Worm (Caenorhabditis elegans) whole organism, L4 larva: ENCODE data around the gene F56D5.2.

Experiments used
- F26F4.8 ChIP-seq: fragments of 200-800 bp; sonication (Bioruptor generic); conservative IDR thresholded peaks from 2 replicates; pipeline ENCODE4 v1.3.6; 2022; ENCODE audit warnings: missing genetic modification characterization, missing compliant biosample characterization
- Y48G9A.11 ChIP-seq: fragments of 200-800 bp; sonication (Bioruptor generic); IDR thresholded peaks from 2 replicates; pipeline ENCODE4 v1.3.6; 2022; ENCODE audit warnings: missing genetic modification reagents, missing genetic modification characterization, missing compliant biosample characterization
- Y75B8A.6 ChIP-seq: fragments of 200-800 bp; sonication (Bioruptor generic); IDR thresholded peaks from 2 replicates; pipeline ENCODE4 v1.3.6; 2022; ENCODE audit warnings: missing genetic modification reagents, missing genetic modification characterization, missing compliant biosample characterization
- ZK337.2 ChIP-seq: fragments of 200-800 bp; sonication (Bioruptor generic); IDR thresholded peaks from 2 replicates; pipeline ENCODE4 v1.3.6; 2022; ENCODE audit warnings: missing genetic modification reagents, missing genetic modification characterization, missing compliant biosample characterization
- ama-1 ChIP-seq: fragments of 150-350 bp; optimal IDR thresholded peaks from 2 replicates; lab custom pipeline; 2014; ENCODE audit warnings: inconsistent platforms, mixed read lengths
- arid-1 ChIP-seq: fragments of 200-800 bp; sonication (Bioruptor generic); conservative IDR thresholded peaks from 2 replicates; pipeline ENCODE4 v1.3.6; 2022; ENCODE audit warnings: missing genetic modification reagents, missing genetic modification characterization, missing compliant biosample characterization
- attf-4 ChIP-seq: sonication (generic microtip); optimal IDR thresholded peaks from 3 replicates; lab custom pipeline; 2017; ENCODE audit warnings: missing biosample characterization, missing genetic modification characterization
- ceh-20 ChIP-seq: fragments of 200-800 bp; sonication (Bioruptor generic); IDR thresholded peaks from 2 replicates; pipeline ENCODE4 v1.3.6; 2022; ENCODE audit warnings: missing genetic modification reagents, missing genetic modification characterization, missing compliant biosample characterization
- ceh-28 ChIP-seq: fragments of 150-350 bp; optimal IDR thresholded peaks from 2 replicates; lab custom pipeline; 2014; ENCODE audit warnings: missing biosample characterization, missing genetic modification reagents, missing genetic modification characterization
- ceh-32 ChIP-seq: sonication (generic microtip); optimal IDR thresholded peaks from 2 replicates; lab custom pipeline; 2016; ENCODE audit warnings: mild to moderate bottlenecking, missing genetic modification characterization, missing compliant biosample characterization; ENCODE audit not compliant: poor library complexity
- ceh-44 ChIP-seq: fragments of 200-800 bp; sonication (Bioruptor generic); IDR thresholded peaks from 2 replicates; pipeline ENCODE4 v1.3.6; 2022; ENCODE audit warnings: missing genetic modification reagents, missing genetic modification characterization, missing compliant biosample characterization
- ceh-62 ChIP-seq: sonication (generic microtip); optimal IDR thresholded peaks from 2 replicates; lab custom pipeline; 2017; ENCODE audit warnings: missing biosample characterization, missing genetic modification characterization
- ceh-82 ChIP-seq: sonication (generic microtip); optimal IDR thresholded peaks from 2 replicates; lab custom pipeline; 2017; ENCODE audit warnings: missing biosample characterization, missing genetic modification characterization
- ctbp-1 ChIP-seq: fragments of 200-800 bp; sonication (Bioruptor generic); IDR thresholded peaks from 2 replicates; pipeline ENCODE4 v1.3.6; 2022; ENCODE audit warnings: missing genetic modification reagents, missing genetic modification characterization, missing compliant biosample characterization
- daf-8 ChIP-seq: fragments of 200-800 bp; sonication (Bioruptor generic); IDR thresholded peaks from 2 replicates; pipeline ENCODE4 v1.3.6; 2022; ENCODE audit warnings: missing genetic modification characterization, missing compliant biosample characterization
- dve-1 ChIP-seq: sonication (generic microtip); optimal IDR thresholded peaks from 2 replicates; lab custom pipeline; 2017; ENCODE audit warnings: antibody characterized with exemption, mild to moderate bottlenecking, missing genetic modification characterization, missing compliant biosample characterization; ENCODE audit not compliant: insufficient read depth
- egl-27 ChIP-seq: sonication (generic microtip); optimal IDR thresholded peaks from 3 replicates; lab custom pipeline; 2017; ENCODE audit warnings: missing biosample characterization, missing genetic modification reagents, missing genetic modification characterization
- egl-43 ChIP-seq: fragments of 200-800 bp; sonication (Bioruptor generic); IDR thresholded peaks from 2 replicates; pipeline ENCODE4 v1.3.6; 2022; ENCODE audit warnings: missing genetic modification reagents, missing genetic modification characterization, missing compliant biosample characterization
- fkh-10 ChIP-seq: fragments of 150-350 bp; optimal IDR thresholded peaks from 2 replicates; lab custom pipeline; 2014; ENCODE audit warnings: missing biosample characterization, missing genetic modification reagents, missing genetic modification characterization
- fos-1 ChIP-seq: fragments of 150-350 bp; optimal IDR thresholded peaks from 2 replicates; lab custom pipeline; 2014; ENCODE audit warnings: missing biosample characterization, missing genetic modification characterization
- hlh-11 ChIP-seq: fragments of 200-800 bp; sonication (Bioruptor generic); optimal IDR thresholded peaks from 2 replicates; lab custom pipeline; 2018; ENCODE audit warnings: mild to moderate bottlenecking, missing genetic modification characterization, missing compliant biosample characterization
- hlh-30 ChIP-seq: sonication (generic microtip); optimal IDR thresholded peaks from 2 replicates; lab custom pipeline; 2017; ENCODE audit warnings: antibody characterized with exemption, mild to moderate bottlenecking, missing genetic modification characterization, missing compliant biosample characterization; ENCODE audit not compliant: insufficient read depth
- jun-1 ChIP-seq: fragments of 150-350 bp; optimal IDR thresholded peaks from 2 replicates; lab custom pipeline; 2014; ENCODE audit warnings: missing biosample characterization, missing genetic modification reagents, missing genetic modification characterization
- lim-7 ChIP-seq: fragments of 200-800 bp; sonication (Bioruptor generic); IDR thresholded peaks from 2 replicates; pipeline ENCODE4 v1.3.6; 2022; ENCODE audit warnings: missing genetic modification characterization, missing compliant biosample characterization
- lin-29 ChIP-seq: fragments of 200-800 bp; sonication (Bioruptor generic); IDR thresholded peaks from 2 replicates; pipeline ENCODE4 v1.3.6; 2022; ENCODE audit warnings: missing genetic modification reagents, missing genetic modification characterization, missing compliant biosample characterization
- mdt-29 ChIP-seq: fragments of 200-800 bp; sonication (Bioruptor generic); IDR thresholded peaks from 2 replicates; pipeline ENCODE4 v1.3.6; 2022; ENCODE audit warnings: missing genetic modification reagents, missing genetic modification characterization, missing compliant biosample characterization
- mep-1 ChIP-seq: fragments of 150-350 bp; sonication (generic microtip); optimal IDR thresholded peaks from 3 replicates; lab custom pipeline; 2014; ENCODE audit warnings: missing biosample characterization, missing genetic modification characterization
- mxl-2 ChIP-seq: fragments of 200-800 bp; sonication (Bioruptor generic); conservative IDR thresholded peaks from 2 replicates; pipeline ENCODE4 v1.3.6; 2022; ENCODE audit warnings: missing genetic modification reagents, missing genetic modification characterization, missing compliant biosample characterization
- mxl-3 ChIP-seq: fragments of 200-800 bp; sonication (Bioruptor generic); optimal IDR thresholded peaks from 2 replicates; lab custom pipeline; 2018; ENCODE audit warnings: mild to moderate bottlenecking, missing genetic modification characterization, missing compliant biosample characterization
- nhr-10 ChIP-seq: fragments of 150-350 bp; optimal IDR thresholded peaks from 2 replicates; lab custom pipeline; 2014; ENCODE audit warnings: missing biosample characterization, missing genetic modification characterization
- nhr-11 ChIP-seq: fragments of 150-350 bp; optimal IDR thresholded peaks from 2 replicates; lab custom pipeline; 2014; ENCODE audit warnings: missing biosample characterization, missing genetic modification characterization
- nhr-237 ChIP-seq: sonication (generic microtip); optimal IDR thresholded peaks from 2 replicates; lab custom pipeline; 2017; ENCODE audit warnings: missing biosample characterization, missing genetic modification characterization
- nhr-28 ChIP-seq: fragments of 150-350 bp; optimal IDR thresholded peaks from 2 replicates; lab custom pipeline; 2014; ENCODE audit warnings: missing biosample characterization, missing genetic modification characterization
- nhr-6 ChIP-seq: fragments of 150-350 bp; optimal IDR thresholded peaks from 2 replicates; lab custom pipeline; 2014; ENCODE audit warnings: missing biosample characterization, missing genetic modification characterization
- nhr-76 ChIP-seq: fragments of 150-350 bp; optimal IDR thresholded peaks from 2 replicates; lab custom pipeline; 2014; ENCODE audit warnings: missing biosample characterization, missing genetic modification characterization
- nhr-77 ChIP-seq: fragments of 150-350 bp; optimal IDR thresholded peaks from 2 replicates; lab custom pipeline; 2014; ENCODE audit warnings: missing biosample characterization, missing genetic modification characterization
- pha-4 ChIP-seq, 2 experiments: fragments of 150-350 bp in 1 of 2; fragments of 200-800 bp in 1 of 2; sonication (Bioruptor generic) in 1 of 2; IDR thresholded peaks in 1 of 2; optimal IDR thresholded peaks in 1 of 2; 2 replicates each; pipeline versions ENCODE4 v1.3.6 to Lab custom; 2014 to 2022; ENCODE audit warnings: missing genetic modification characterization in 2 of 2, missing genetic modification reagents in 2 of 2, missing biosample characterization in 1 of 2, missing compliant biosample characterization in 1 of 2
- sdz-12 ChIP-seq: fragments of 200-800 bp; sonication (Bioruptor generic); optimal IDR thresholded peaks from 2 replicates; lab custom pipeline; 2018; ENCODE audit warnings: mild to moderate bottlenecking, missing genetic modification characterization, missing compliant biosample characterization
- set-16 ChIP-seq: fragments of 200-800 bp; sonication (Bioruptor generic); IDR thresholded peaks from 2 replicates; pipeline ENCODE4 v1.3.6; 2022; ENCODE audit warnings: missing genetic modification reagents, missing genetic modification characterization, missing compliant biosample characterization
- skn-1 ChIP-seq: fragments of 150-350 bp; optimal IDR thresholded peaks from 2 replicates; lab custom pipeline; 2014; ENCODE audit warnings: missing biosample characterization, missing genetic modification characterization
- snpc-1.2 ChIP-seq: fragments of 200-800 bp; sonication (Bioruptor generic); IDR thresholded peaks from 2 replicates; pipeline ENCODE4 v1.3.6; 2022; ENCODE audit warnings: missing genetic modification reagents, missing genetic modification characterization, missing compliant biosample characterization
- spr-1 ChIP-seq: sonication (generic microtip); optimal IDR thresholded peaks from 2 replicates; lab custom pipeline; 2016; ENCODE audit warnings: mild to moderate bottlenecking, missing genetic modification characterization, missing compliant biosample characterization
- tag-97 ChIP-seq: fragments of 200-800 bp; sonication (Bioruptor generic); IDR thresholded peaks from 2 replicates; pipeline ENCODE4 v1.3.6; 2022; ENCODE audit warnings: missing genetic modification characterization, missing compliant biosample characterization
- tra-1 ChIP-seq: fragments of 200-800 bp; sonication (Bioruptor generic); IDR thresholded peaks from 2 replicates; pipeline ENCODE4 v1.3.6; 2022; ENCODE audit warnings: missing genetic modification reagents, missing genetic modification characterization, missing compliant biosample characterization
- unc-130 ChIP-seq: sonication (generic microtip); optimal IDR thresholded peaks from 2 replicates; lab custom pipeline; 2016; ENCODE audit warnings: missing genetic modification reagents, missing genetic modification characterization, missing compliant biosample characterization
- unc-39 ChIP-seq: sonication (generic microtip); optimal IDR thresholded peaks from 2 replicates; lab custom pipeline; 2017; ENCODE audit warnings: missing biosample characterization, missing genetic modification characterization
- vab-7 ChIP-seq: fragments of 200-800 bp; sonication (Bioruptor generic); IDR thresholded peaks from 2 replicates; pipeline ENCODE4 v1.3.6; 2022; ENCODE audit warnings: missing genetic modification reagents, missing genetic modification characterization, missing compliant biosample characterization
- zag-1 ChIP-seq: fragments of 150-350 bp; optimal IDR thresholded peaks from 2 replicates; lab custom pipeline; 2014; ENCODE audit warnings: missing biosample characterization, missing genetic modification characterization
- zip-2 ChIP-seq: fragments of 150-350 bp; optimal IDR thresholded peaks from 2 replicates; lab custom pipeline; 2014; ENCODE audit warnings: missing biosample characterization, missing genetic modification characterization
- ztf-11 ChIP-seq: fragments of 150-350 bp; optimal IDR thresholded peaks from 2 replicates; lab custom pipeline; 2014; ENCODE audit warnings: missing biosample characterization, missing genetic modification characterization
- ztf-7 ChIP-seq: fragments of 150-350 bp; optimal IDR thresholded peaks from 2 replicates; lab custom pipeline; 2014; ENCODE audit warnings: missing biosample characterization, missing genetic modification characterization

F56D5.2 gene

DNA sequence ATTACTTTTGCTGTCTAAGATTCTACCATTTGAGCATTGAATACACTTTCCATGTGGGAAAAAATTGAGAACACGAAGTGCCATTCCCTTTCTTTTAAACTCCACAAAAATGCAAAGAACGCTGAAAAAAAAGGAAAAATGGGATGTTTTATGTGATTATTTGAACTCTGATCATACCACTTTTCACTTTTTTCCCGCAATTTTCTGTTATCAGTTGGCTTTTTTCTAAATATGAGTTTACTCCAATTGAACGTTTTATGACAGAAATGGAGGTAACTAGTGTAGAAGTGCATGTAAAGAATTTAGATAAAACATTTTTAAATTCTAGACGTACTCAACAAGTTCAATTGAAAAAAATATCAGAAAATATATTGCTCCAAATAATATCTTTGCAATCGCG, 43.0 kb upstream of the F56D5.2 start (continued):
- TF ChIP-seq snpc-1.2 (GFP tag; lab: Robert Waterston, UW) = no peak
- no peak for TF ChIP-seq skn-1 (tag; lab: Kevin White, UChicago)
- TF ChIP-seq, all 104 proteins: peak for 6

DNA sequence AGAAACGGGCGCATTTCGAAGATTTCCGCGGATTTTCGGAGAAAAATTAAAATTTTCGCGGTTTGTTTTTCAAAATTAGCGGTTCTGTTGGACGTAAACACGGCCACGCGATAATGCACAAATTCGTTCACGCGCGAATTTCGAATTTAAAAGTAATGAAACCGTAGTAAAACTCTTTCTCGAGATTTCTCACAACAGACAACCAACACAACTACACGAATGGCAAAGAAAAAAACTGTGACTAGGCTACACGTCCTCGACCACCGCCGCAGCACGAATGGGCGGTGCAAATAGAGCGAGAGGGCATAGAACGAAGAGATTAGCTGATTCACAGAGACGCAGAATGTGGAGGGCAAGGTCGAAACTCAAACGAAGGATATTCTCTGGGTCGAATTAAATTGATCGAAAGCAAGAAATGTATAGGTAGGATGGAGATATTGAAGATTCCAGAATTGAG, 42.5 kb upstream of the F56D5.2 start, which contains the start of gene idh-1:
idh-1 (minus strand) TSS at position 228 of the 457 bp plus-strand sequence.
- peak; percentile 44 for TF ChIP-seq hlh-30 (tag; lab: Kevin White, UChicago)
- no peak for TF ChIP-seq ctbp-1
- peak; percentile 37 for TF ChIP-seq hlh-11 (tag; lab: Kevin White, UChicago)
- no peak for TF ChIP-seq egl-27 (tag; lab: Kevin White, UChicago)
- no peak for TF ChIP-seq ceh-82 (tag; lab: Kevin White, UChicago)
- TF ChIP-seq dve-1 (tag; lab: Kevin White, UChicago) = no peak
- peak; percentile 37 for TF ChIP-seq ama-1
- TF ChIP-seq unc-39 (tag; lab: Kevin White, UChicago) = no peak
- no peak for TF ChIP-seq ceh-32 (tag; lab: Kevin White, UChicago)
- peak; percentile 41 for TF ChIP-seq mep-1 (tag; lab: Kevin White, UChicago)
- no peak for TF ChIP-seq zip-2 (tag; lab: Kevin White, UChicago)
- no peak for TF ChIP-seq lim-7 (GFP tag; lab: Robert Waterston, UW)
- no peak for TF ChIP-seq set-16 (GFP tag; lab: Robert Waterston, UW)
- TF ChIP-seq tag-97 (GFP tag; lab: Robert Waterston, UW) = no peak
- TF ChIP-seq ztf-11 (tag; lab: Kevin White, UChicago) = no peak
- no peak for TF ChIP-seq daf-8 (GFP tag; lab: Robert Waterston, UW)
- no peak for TF ChIP-seq tra-1 (GFP tag; lab: Robert Waterston, UW)
- no peak for TF ChIP-seq F26F4.8 (GFP tag; lab: Robert Waterston, UW)
- TF ChIP-seq jun-1 (tag; lab: Kevin White, UChicago) = no peak
- no peak for TF ChIP-seq ceh-62 (tag; lab: Kevin White, UChicago)
- peak; percentile 98 for TF ChIP-seq nhr-28 (tag; lab: Kevin White, UChicago)
- TF ChIP-seq fos-1 (tag; lab: Kevin White, UChicago) = no peak
- TF ChIP-seq egl-43 (GFP tag; lab: Robert Waterston, UW) = no peak; the same call in 1 of the 2 replicates
- TF ChIP-seq nhr-77 (tag; lab: Kevin White, UChicago) = no peak
- no peak for TF ChIP-seq skn-1 (tag; lab: Kevin White, UChicago)
- TF ChIP-seq nhr-76 = no peak
- TF ChIP-seq Y48G9A.11 (GFP tag; lab: Robert Waterston, UW) = no peak
- TF ChIP-seq mxl-3 (GFP tag; lab: Kevin White, UChicago) = peak; percentile 6
- peak; percentile 36; the same call in 1 of the 2 replicates for TF ChIP-seq lin-29 (GFP tag; lab: Robert Waterston, UW)
- TF ChIP-seq ceh-20 (GFP tag; lab: Robert Waterston, UW) = no peak
- no peak for TF ChIP-seq zag-1 (tag; lab: Kevin White, UChicago)
- peak; percentile 36 for TF ChIP-seq unc-130 (GFP tag; lab: Kevin White, UChicago)
- no peak for TF ChIP-seq ztf-7 (tag; lab: Kevin White, UChicago)
- no peak for TF ChIP-seq pha-4 (GFP tag; IDR thresholded peaks at IDR 0.05; lab: Robert Waterston, UW)
- TF ChIP-seq pha-4 (tag; optimal IDR thresholded peaks at IDR 0.05; lab: Kevin White, UChicago) = no peak
- TF ChIP-seq arid-1 (GFP tag; lab: Robert Waterston, UW) = no peak
- no peak for TF ChIP-seq nhr-237
- TF ChIP-seq mxl-2 (GFP tag; lab: Robert Waterston, UW) = no peak
- no peak for TF ChIP-seq ceh-28 (tag; lab: Kevin White, UChicago)
- no peak for TF ChIP-seq Y75B8A.6 (GFP tag; lab: Robert Waterston, UW)
- peak; percentile 32 for TF ChIP-seq nhr-10 (tag; lab: Kevin White, UChicago)
- TF ChIP-seq sdz-12 (GFP tag; lab: Kevin White, UChicago) = no peak
- no peak for TF ChIP-seq vab-7 (GFP tag; lab: Robert Waterston, UW)
- TF ChIP-seq ceh-44 = no peak
- no peak for TF ChIP-seq ZK337.2 (GFP tag; lab: Robert Waterston, UW)
- TF ChIP-seq nhr-6 (tag; lab: Kevin White, UChicago) = no peak
- no peak for TF ChIP-seq attf-4
- no peak for TF ChIP-seq fkh-10 (GFP tag; lab: Kevin White, UChicago)
- peak; percentile 86 for TF ChIP-seq nhr-11 (tag; lab: Kevin White, UChicago)
- no peak; the same call in 1 of the 2 replicates for TF ChIP-seq mdt-29 (GFP tag; lab: Robert Waterston, UW)
- no peak for TF ChIP-seq spr-1 (tag; lab: Kevin White, UChicago)
